Fruit fly (Drosophila melanogaster) whole organism, prepupa: Measurements from ENCODE around the gene EMC10.

Experiments used
- CG10669 ChIP-seq: fragments of 200-800 bp; sonication (Bioruptor generic); optimal IDR thresholded peaks from 3 replicates; lab custom pipeline; 2018; ENCODE audit warnings: missing biosample characterization, mild to moderate bottlenecking, missing genetic modification characterization, moderate library complexity
- CG11294 ChIP-seq: fragments of 200-800 bp; sonication (Bioruptor generic); IDR thresholded peaks from 2 replicates; pipeline ENCODE4 v1.3.6; 2022; ENCODE audit warnings: missing biosample characterization, missing genetic modification characterization
- CG16779 ChIP-seq: fragments of 200-800 bp; sonication (Bioruptor generic); optimal IDR thresholded peaks from 3 replicates; lab custom pipeline; 2017; ENCODE audit warnings: missing biosample characterization, mild to moderate bottlenecking, missing genetic modification characterization
- CG6792 ChIP-seq: fragments of 200-800 bp; sonication (Bioruptor generic); optimal IDR thresholded peaks from 3 replicates; lab custom pipeline; 2016; ENCODE audit warnings: missing biosample characterization, missing genetic modification characterization
- CG8319 ChIP-seq: fragments of 200-800 bp; sonication (Bioruptor generic); optimal IDR thresholded peaks from 3 replicates; lab custom pipeline; 2016; ENCODE audit warnings: missing biosample characterization, missing genetic modification characterization
- CG9139 ChIP-seq: fragments of 200-800 bp; sonication (Bioruptor generic); optimal IDR thresholded peaks from 3 replicates; lab custom pipeline; 2017; ENCODE audit warnings: missing biosample characterization, mild to moderate bottlenecking, missing genetic modification characterization
- Eip75B ChIP-seq: fragments of 200-800 bp; sonication (Bioruptor generic); optimal IDR thresholded peaks from 3 replicates; lab custom pipeline; 2016; ENCODE audit warnings: missing biosample characterization, missing genetic modification characterization
- Gug ChIP-seq: fragments of 200-800 bp; sonication (Bioruptor generic); IDR thresholded peaks from 2 replicates; pipeline ENCODE4 v1.3.6; 2022; ENCODE audit warnings: missing biosample characterization, missing genetic modification characterization
- Hr38 ChIP-seq: sonication (Bioruptor generic); optimal IDR thresholded peaks from 2 replicates; lab custom pipeline; 2016; ENCODE audit warnings: missing biosample characterization, missing genetic modification characterization
- Lpt ChIP-seq: fragments of 200-800 bp; sonication (Bioruptor generic); optimal IDR thresholded peaks from 3 replicates; lab custom pipeline; 2016; ENCODE audit warnings: missing biosample characterization, missing genetic modification characterization
- acj6 ChIP-seq: fragments of 200-800 bp; sonication (Bioruptor generic); optimal IDR thresholded peaks from 3 replicates; lab custom pipeline; 2016; ENCODE audit warnings: missing biosample characterization, missing genetic modification characterization
- vri ChIP-seq: fragments of 200-800 bp; sonication (Bioruptor generic); optimal IDR thresholded peaks from 3 replicates; lab custom pipeline; 2016; ENCODE audit warnings: missing biosample characterization, mild to moderate bottlenecking, missing genetic modification characterization

dm6 chr3L:21554752-21555151, 19.2 kb upstream of the EMC10 start, which contains the start of gene Wnk:
- TF ChIP-seq Lpt (no peak), Gug (GFP tag; lab: Robert Waterston, UW) (no peak), Eip75B (GFP tag; lab: Kevin White, UChicago) (no peak), CG9139 (GFP tag; lab: Kevin White, UChicago) (no peak), CG11294 (GFP tag; lab: Robert Waterston, UW) (no peak), CG6792 (GFP tag; lab: Kevin White, UChicago) (no peak), CG16779 (tag; lab: Kevin White, UChicago) (no peak), CG10669 (GFP tag; lab: Kevin White, UChicago) (no peak), acj6 (no peak), CG8319 (no peak), Hr38 (no peak), vri (GFP tag; lab: Kevin White, UChicago) (no peak)
